Fruit fly (Drosophila melanogaster): ENCODE measurements around the gene Aos1.

Gene Aos1

dm6 chr3R:12406235-12407196, 27.1 kb downstream of the Aos1 start, which contains the start of gene CG5167 (continued):
- TF ChIP-seq bigmax (GFP tag; optimal IDR thresholded peaks at IDR 0.05) (no peak), CG10431 (GFP tag; optimal IDR thresholded peaks at IDR 0.05) (no peak), CG4328 (GFP tag; optimal IDR thresholded peaks at IDR 0.05) (no peak), ac (GFP tag; optimal IDR thresholded peaks at IDR 0.05) (no peak), dmrt11E (tag; optimal IDR thresholded peaks at IDR 0.05) (peak; percentile 42), ewg (GFP tag; optimal IDR thresholded peaks at IDR 0.05) (no peak), CG10209 (GFP tag; optimal IDR thresholded peaks at IDR 0.05) (no peak), CG9797 (GFP tag; optimal IDR thresholded peaks at IDR 0.05) (no peak), CG2678 (tag; optimal IDR thresholded peaks at IDR 0.05) (peak; percentile 61), HLHmδ (GFP tag; optimal IDR thresholded peaks at IDR 0.05) (no peak), CG33213 (GFP tag; optimal IDR thresholded peaks at IDR 0.05) (no peak), CG11695 (GFP tag; IDR thresholded peaks at IDR 0.05) (peak; percentile 27; the same call in 1 of the 3 replicates), yki (optimal IDR thresholded peaks at IDR 0.05) (no peak), HmgD (GFP tag; optimal IDR thresholded peaks at IDR 0.05) (no peak), CG16779 (GFP tag; IDR thresholded peaks at IDR 0.05) (no peak), tup (GFP tag; optimal IDR thresholded peaks at IDR 0.05) (no peak), BEAF-32 (GFP tag; optimal IDR thresholded peaks at IDR 0.05) (peak; percentile 38), CG2712 (tag; optimal IDR thresholded peaks at IDR 0.05) (peak; percentile 64), chinmo (GFP tag; IDR thresholded peaks at IDR 0.05; ENCODE audit: partially characterized antibody) (0 out of 4 replicates have a peak, but pooled peaks have one; percentile 25), btn (GFP tag; optimal IDR thresholded peaks at IDR 0.05) (no peak), Bdp1 (GFP tag; optimal IDR thresholded peaks at IDR 0.05) (no peak), lola (GFP tag; optimal IDR thresholded peaks at IDR 0.05) (peak in 1 of 3 experiments; percentile 49), CG30431 (GFP tag; optimal IDR thresholded peaks at IDR 0.05) (no peak), CG11504 (tag; optimal IDR thresholded peaks at IDR 0.05) (no peak), CG3838 (GFP tag; optimal IDR thresholded peaks at IDR 0.05) (no peak), sqz (GFP tag; optimal IDR thresholded peaks at IDR 0.05) (peak; percentile 2), Gug (GFP tag; IDR thresholded peaks at IDR 0.05) (no peak; the same call in 3 of the 4 replicates), CG18262 (tag; optimal IDR thresholded peaks at IDR 0.05) (peak; percentile 58), MBD-R2 (GFP tag; IDR thresholded peaks at IDR 0.05) (peak; percentile 21; the same call in 1 of the 2 replicates), Trl (optimal IDR thresholded peaks at IDR 0.05) (no peak), Trl (GFP tag; optimal IDR thresholded peaks at IDR 0.05) (no peak), Hsf (GFP tag; optimal IDR thresholded peaks at IDR 0.05) (no peak), p53 (GFP tag; optimal IDR thresholded peaks at IDR 0.05) (no peak), Nf-YA (GFP tag; IDR thresholded peaks at IDR 0.05) (no peak), CG12744 (GFP tag; optimal IDR thresholded peaks at IDR 0.05) (no peak), CG2889 (GFP tag; IDR thresholded peaks at IDR 0.05) (no peak), Drgx (GFP tag; IDR thresholded peaks at IDR 0.05) (peak; percentile 54; the same call in 1 of the 2 replicates), CG12299 (tag; optimal IDR thresholded peaks at IDR 0.05) (no peak), tll (GFP tag; optimal IDR thresholded peaks at IDR 0.05) (no peak), toy (GFP tag; IDR thresholded peaks at IDR 0.05) (no peak), gt (GFP tag; IDR thresholded peaks at IDR 0.05) (no peak), Sin3A (optimal IDR thresholded peaks at IDR 0.05) (no peak), Pdp1 (GFP tag; optimal IDR thresholded peaks at IDR 0.05) (peak in 1 of 2 experiments; percentile 16), CG8478 (optimal IDR thresholded peaks at IDR 0.05) (no peak), amos (GFP tag; IDR thresholded peaks at IDR 0.05; ENCODE audit: partially characterized antibody) (peak; percentile 7; the same call in 1 of the 2 replicates), CG10654 (GFP tag; optimal IDR thresholded peaks at IDR 0.05) (no peak), Asciz (GFP tag; optimal IDR thresholded peaks at IDR 0.05) (no peak), CG6254 (GFP tag; optimal IDR thresholded peaks at IDR 0.05) (no peak), Dek (tag; optimal IDR thresholded peaks at IDR 0.05) (peak; percentile 47)
